Worm (Caenorhabditis elegans) whole organism, midembryonic: ENCODE measurements around the gene Y66C5A.1.

Experiments used
- T22C8.4 ChIP-seq: fragments of 200-800 bp; sonication (Bioruptor generic); IDR thresholded peaks from 2 replicates; pipeline ENCODE4 v1.3.6; 2022; ENCODE audit warnings: missing genetic modification characterization, missing compliant biosample characterization
- cog-1 ChIP-seq: sonication (generic microtip); optimal IDR thresholded peaks from 2 replicates; lab custom pipeline; 2016; ENCODE audit warnings: missing genetic modification characterization, missing compliant biosample characterization
- flt-1 ChIP-seq: fragments of 200-800 bp; sonication (Bioruptor generic); IDR thresholded peaks from 2 replicates; pipeline ENCODE4 v1.3.6; 2022; ENCODE audit warnings: missing genetic modification characterization, missing compliant biosample characterization
- ref-1 ChIP-seq: fragments of 200-800 bp; sonication (Bioruptor generic); conservative IDR thresholded peaks from 2 replicates; pipeline ENCODE4 v1.3.6; 2022; ENCODE audit warnings: missing genetic modification reagents, missing genetic modification characterization, missing compliant biosample characterization
- ztf-23 ChIP-seq: fragments of 200-800 bp; sonication (Bioruptor generic); IDR thresholded peaks from 2 replicates; pipeline ENCODE4 v1.3.6; 2022; ENCODE audit warnings: missing genetic modification reagents, missing genetic modification characterization, missing compliant biosample characterization
- ztf-29 ChIP-seq: fragments of 200-800 bp; sonication (Bioruptor generic); IDR thresholded peaks from 2 replicates; pipeline ENCODE4 v1.3.6; 2022; ENCODE audit warnings: missing genetic modification reagents, missing genetic modification characterization, missing compliant biosample characterization

- TF ChIP-seq ztf-29 (no peak), cog-1 (no peak), flt-1 (GFP tag; lab: Robert Waterston, UW) (no peak), ztf-23 (GFP tag; lab: Robert Waterston, UW) (no peak), ref-1 (no peak), T22C8.4 (GFP tag; lab: Robert Waterston, UW) (no peak)
Observed at ce11 chrX:14487333-14487732, 32.0 kb upstream of the Y66C5A.1 start.
